Fruit fly (Drosophila melanogaster) whole organism, adult: ENCODE data around the gene Archease.

Experiments
- CG14711 ChIP-seq: fragments of 200-800 bp; sonication (Bioruptor generic); optimal IDR thresholded peaks from 2 replicates; lab custom pipeline; 2018; ENCODE audit warnings: missing biosample characterization, mild to moderate bottlenecking, missing genetic modification characterization, moderate library complexity
- CG1620 ChIP-seq: fragments of 200-800 bp; sonication (Bioruptor generic); optimal IDR thresholded peaks from 2 replicates; lab custom pipeline; 2016; ENCODE audit warnings: missing biosample characterization, missing genetic modification characterization
- CG5204 ChIP-seq: fragments of 200-800 bp; sonication (Bioruptor generic); optimal IDR thresholded peaks from 2 replicates; lab custom pipeline; 2016; ENCODE audit warnings: missing biosample characterization, missing genetic modification characterization
- Clk ChIP-seq: fragments of 200-800 bp; sonication (Bioruptor generic); optimal IDR thresholded peaks from 2 replicates; lab custom pipeline; 2017; ENCODE audit warnings: missing biosample characterization, missing genetic modification characterization
- Mnt ChIP-seq: fragments of 200-800 bp; sonication (Bioruptor generic); optimal IDR thresholded peaks from 2 replicates; lab custom pipeline; 2016; ENCODE audit warnings: missing biosample characterization, mild to moderate bottlenecking, missing genetic modification characterization
- cic ChIP-seq: fragments of 200-800 bp; sonication (Bioruptor generic); optimal IDR thresholded peaks from 2 replicates; lab custom pipeline; 2017; ENCODE audit warnings: missing biosample characterization, mild to moderate bottlenecking, missing genetic modification characterization, moderate library complexity
- tj ChIP-seq: fragments of 200-800 bp; sonication (Bioruptor generic); optimal IDR thresholded peaks from 3 replicates; lab custom pipeline; 2017; ENCODE audit warnings: missing biosample characterization, mild to moderate bottlenecking, missing genetic modification characterization, moderate library complexity

DNA sequence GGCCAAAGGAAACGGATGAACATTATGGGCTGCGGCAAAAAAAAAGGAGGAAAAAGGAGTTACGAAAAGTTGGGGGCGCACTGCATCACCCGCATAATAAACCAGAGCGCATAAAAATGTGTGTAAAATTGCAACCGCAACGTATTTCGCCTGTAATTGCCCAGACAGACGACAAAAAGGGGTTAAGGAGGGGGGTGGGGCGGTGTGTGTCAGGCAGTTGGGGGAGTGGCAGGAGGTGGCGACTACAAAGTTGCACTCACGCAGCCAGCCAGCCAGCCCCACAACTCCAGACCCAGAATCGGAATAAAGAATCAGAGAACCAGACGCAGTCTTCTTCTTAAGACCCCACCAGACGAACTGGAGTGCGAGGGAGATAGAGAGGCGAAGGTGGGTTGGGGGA lies 12.3 kb downstream of the Archease start:
- TF ChIP-seq CG1620, result no peak
- TF ChIP-seq tj, result no peak
- no peak for TF ChIP-seq cic (GFP tag; lab: Kevin White, UChicago)
- no peak for TF ChIP-seq CG14711 (tag; lab: Kevin White, UChicago)
- no peak for TF ChIP-seq CG5204 (GFP tag; lab: Kevin White, UChicago)
- TF ChIP-seq Clk, result no peak
- TF ChIP-seq Mnt (GFP tag; lab: Kevin White, UChicago), result no peak
